Fruit fly (Drosophila melanogaster) whole organism, prepupa: ENCODE results near the gene CG42870.
A peak's percentile ranks its signal among the peaks of the same experiment; 100 is the strongest.

Source experiments
- CG10669 ChIP-seq: fragments of 200-800 bp; sonication (Bioruptor generic); optimal IDR thresholded peaks from 3 replicates; lab custom pipeline; 2018; ENCODE audit warnings: missing biosample characterization, mild to moderate bottlenecking, missing genetic modification characterization, moderate library complexity
- CG7368 ChIP-seq: fragments of 200-800 bp; sonication (Bioruptor generic); optimal IDR thresholded peaks from 3 replicates; lab custom pipeline; 2016; ENCODE audit warnings: missing biosample characterization, missing genetic modification characterization

- TF ChIP-seq CG10669 (GFP tag; lab: Kevin White, UChicago) (peak; percentile 79), CG7368 (peak; percentile 71)
Observed at dm6 chr3R:21719934-21720431, 17.2 kb downstream of the CG42870 start.
